Fruit fly (Drosophila melanogaster) whole organism: ENCODE results near the gene CG31937.

Experiments used
- pan ChIP-seq: fragments of >200 bp; optimal IDR thresholded peaks from 2 replicates; lab custom pipeline; 2017
- psq ChIP-seq: fragments of >200 bp; optimal IDR thresholded peaks from 2 replicates; lab custom pipeline; 2017

- TF ChIP-seq psq (lab: Kevin White, UChicago) (no peak), pan (lab: Kevin White, UChicago) (no peak)
Measured at dm6 chr2L:1728620-1728944, 1.1 kb upstream of the CG31937 start, which contains the start of gene Rrp40.
